Worm (Caenorhabditis elegans) whole organism, L1 larva: ENCODE measurements around the gene Y69E1A.1.

ENCODE experiments used
- elt-2 ChIP-seq: sonication (generic microtip); optimal IDR thresholded peaks from 2 replicates; lab custom pipeline; 2016; ENCODE audit warnings: missing genetic modification characterization, mild to moderate bottlenecking, inconsistent platforms, missing compliant biosample characterization, missing genetic modification reagents
- elt-3 ChIP-seq, 6 experiments: fragments of 150-350 bp in 1 of 6; sonication (generic microtip); optimal IDR thresholded peaks; 2 replicates each; lab custom pipeline; 2017 to 2018; ENCODE audit warnings: missing biosample characterization in 6 of 6, missing genetic modification characterization in 6 of 6, inconsistent platforms in 1 of 6
- fkh-8 ChIP-seq: sonication (generic microtip); optimal IDR thresholded peaks from 2 replicates; lab custom pipeline; 2016; ENCODE audit warnings: mild to moderate bottlenecking, missing genetic modification characterization, missing compliant biosample characterization
- grh-1 ChIP-seq: fragments of 200-800 bp; sonication (Bioruptor generic); IDR thresholded peaks from 2 replicates; pipeline ENCODE4 v1.3.6; 2022; ENCODE audit warnings: missing genetic modification reagents, missing genetic modification characterization, missing compliant biosample characterization
- lin-39 ChIP-seq: fragments of 150-350 bp; optimal IDR thresholded peaks from 2 replicates; lab custom pipeline; 2014; ENCODE audit warnings: missing biosample characterization, missing genetic modification reagents, missing genetic modification characterization
- lir-3 ChIP-seq: sonication (generic microtip); optimal IDR thresholded peaks from 2 replicates; lab custom pipeline; 2016; ENCODE audit warnings: mild to moderate bottlenecking, missing genetic modification characterization, moderate library complexity, missing compliant biosample characterization; ENCODE audit not compliant: poor library complexity
- lsy-2 ChIP-seq, 2 experiments: fragments of 150-350 bp; optimal IDR thresholded peaks; 2 replicates each; lab custom pipeline; 2014; ENCODE audit warnings: missing biosample characterization in 2 of 2, missing genetic modification characterization in 2 of 2
- mdl-1 ChIP-seq, 2 experiments: fragments of 150-350 bp; optimal IDR thresholded peaks; 2 replicates each; lab custom pipeline; 2014 to 2017; ENCODE audit warnings: missing biosample characterization in 2 of 2, missing genetic modification characterization in 2 of 2, inconsistent platforms in 1 of 2
- nhr-76 ChIP-seq: sonication (generic microtip); optimal IDR thresholded peaks from 2 replicates; lab custom pipeline; 2017; ENCODE audit warnings: missing biosample characterization, missing genetic modification characterization
- nhr-77 ChIP-seq: fragments of 150-350 bp; optimal IDR thresholded peaks from 2 replicates; lab custom pipeline; 2014; ENCODE audit warnings: missing biosample characterization, missing genetic modification characterization
- pqm-1 ChIP-seq: sonication (generic microtip); optimal IDR thresholded peaks from 3 replicates; lab custom pipeline; 2017; ENCODE audit warnings: missing biosample characterization, missing genetic modification characterization

ce11 chrIV:10900083-10900482 is 48.6 kb downstream of the Y69E1A.1 start, which contains the start of gene srlf-30:
- no peak for TF ChIP-seq lir-3 (tag; lab: Kevin White, UChicago)
- no peak for TF ChIP-seq pqm-1
- no peak for TF ChIP-seq mdl-1 (tag; optimal IDR thresholded peaks at IDR 0.05; lab: Kevin White, UChicago)
- TF ChIP-seq lin-39 (tag; lab: Kevin White, UChicago): no peak
- no peak for TF ChIP-seq lsy-2 (tag; optimal IDR thresholded peaks at IDR 0.05; lab: Kevin White, UChicago)
- no peak for TF ChIP-seq nhr-77 (tag; lab: Kevin White, UChicago)
- no peak for TF ChIP-seq elt-2 (tag; lab: Kevin White, UChicago)
- TF ChIP-seq nhr-76: no peak
- no peak for TF ChIP-seq fkh-8
- no peak for TF ChIP-seq elt-3 (tag; optimal IDR thresholded peaks at IDR 0.05; lab: Kevin White, UChicago)
- TF ChIP-seq grh-1 (GFP tag; lab: Robert Waterston, UW): no peak
